Fruit fly (Drosophila melanogaster) whole organism, adult: Measurements from ENCODE around the gene CG13606.

Experiments
- CG11617 ChIP-seq: fragments of 200-800 bp; sonication (Bioruptor generic); optimal IDR thresholded peaks from 2 replicates; lab custom pipeline; 2017; ENCODE audit warnings: mild to moderate bottlenecking, missing biosample characterization, missing genetic modification reagents, missing genetic modification characterization
- CG7045 ChIP-seq: fragments of 200-800 bp; sonication (Bioruptor generic); optimal IDR thresholded peaks from 2 replicates; lab custom pipeline; 2017; ENCODE audit warnings: missing biosample characterization, mild to moderate bottlenecking, missing genetic modification characterization
- cic ChIP-seq: fragments of 200-800 bp; sonication (Bioruptor generic); optimal IDR thresholded peaks from 2 replicates; lab custom pipeline; 2017; ENCODE audit warnings: missing biosample characterization, mild to moderate bottlenecking, missing genetic modification characterization, moderate library complexity
- kay ChIP-seq: fragments of 200-800 bp; sonication (Bioruptor generic); peaks from one replicate; lab custom pipeline; 2016; ENCODE audit warnings: missing biosample characterization, missing genetic modification characterization, borderline replicate concordance
- pad ChIP-seq: fragments of 200-800 bp; sonication (Bioruptor generic); optimal IDR thresholded peaks from 3 replicates; lab custom pipeline; 2017; ENCODE audit warnings: missing biosample characterization, missing genetic modification characterization, mild to moderate bottlenecking, moderate library complexity, missing genetic modification reagents

DNA sequence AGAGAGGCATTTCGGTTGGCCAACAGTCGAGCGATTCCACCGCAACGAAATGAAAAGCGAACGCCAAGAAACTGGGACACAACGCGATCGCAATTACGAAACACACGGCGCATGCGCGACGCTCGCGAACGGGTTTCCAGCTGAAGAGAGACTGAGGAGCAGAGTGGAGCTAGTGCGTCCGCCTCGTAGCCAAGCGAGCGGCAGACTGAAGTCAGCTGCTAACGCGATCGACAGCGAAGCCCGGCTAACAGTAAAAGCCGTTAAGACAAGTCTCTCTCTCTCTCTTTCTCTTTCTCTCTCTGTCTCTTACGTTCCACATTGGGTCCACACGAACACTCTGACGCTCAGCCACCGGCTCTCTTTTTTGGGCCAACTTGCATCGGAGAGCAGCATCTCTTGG is 46.1 kb downstream of the CG13606 start, which contains the start of gene CG17786:
- TF ChIP-seq kay (GFP tag; lab: Kevin White, UChicago) = no peak
- TF ChIP-seq CG7045 (GFP tag; lab: Kevin White, UChicago) = no peak
- TF ChIP-seq cic (GFP tag; lab: Kevin White, UChicago) = no peak
- TF ChIP-seq CG11617 (GFP tag; lab: Kevin White, UChicago) = no peak
- TF ChIP-seq pad = no peak
